Fruit fly (Drosophila melanogaster) whole organism, wandering third instar larva: Measurements from ENCODE around the gene JMJD4.

Source experiments
- CrebA ChIP-seq: fragments of 200-800 bp; sonication (Bioruptor generic); optimal IDR thresholded peaks from 2 replicates; lab custom pipeline; 2016; ENCODE audit warnings: missing biosample characterization, mild to moderate bottlenecking, missing genetic modification characterization, borderline replicate concordance
- HLH106 ChIP-seq: fragments of 200-800 bp; optimal IDR thresholded peaks from 3 replicates; lab custom pipeline; 2019; ENCODE audit warnings: missing biosample characterization, mild to moderate bottlenecking, missing genetic modification characterization, moderate library complexity
- Hr83 ChIP-seq: fragments of 200-300 bp; sonication (Bioruptor generic); optimal IDR thresholded peaks from 2 replicates; lab custom pipeline; 2016; ENCODE audit warnings: missing biosample characterization, mild to moderate bottlenecking, missing genetic modification characterization, moderate library complexity; ENCODE audit not compliant: poor library complexity, severe bottlenecking
- Mio ChIP-seq: sonication (Bioruptor generic); optimal IDR thresholded peaks from 2 replicates; lab custom pipeline; 2016; ENCODE audit warnings: missing biosample characterization, missing genetic modification characterization
- Myc ChIP-seq: fragments of >200 bp; optimal IDR thresholded peaks from 2 replicates; lab custom pipeline; 2017
- OdsH ChIP-seq: fragments of 200-800 bp; sonication (Bioruptor generic); optimal IDR thresholded peaks from 2 replicates; lab custom pipeline; 2016; ENCODE audit warnings: missing biosample characterization, mild to moderate bottlenecking, missing genetic modification characterization
- Vsx2 ChIP-seq: fragments of 200-300, 225-300 bp; sonication (Bioruptor generic); optimal IDR thresholded peaks from 2 replicates; lab custom pipeline; 2018; ENCODE audit warnings: missing biosample characterization, missing genetic modification characterization; ENCODE audit not compliant: partially characterized antibody
- dl ChIP-seq, 2 experiments: fragments of 175-275, 200-275 bp in 1 of 2; fragments of 200-275 bp in 1 of 2; sonication (Bioruptor generic); optimal IDR thresholded peaks; lab custom pipeline; 2018; ENCODE audit warnings: mild to moderate bottlenecking in 2 of 2, missing biosample characterization in 2 of 2, missing genetic modification characterization in 2 of 2, moderate library complexity in 2 of 2; ENCODE audit not compliant: partially characterized antibody in 2 of 2, insufficient read depth in 1 of 2
- dsf ChIP-seq: sonication (Bioruptor generic); optimal IDR thresholded peaks from 2 replicates; lab custom pipeline; 2016; ENCODE audit warnings: missing biosample characterization, missing genetic modification characterization, borderline replicate concordance
- jim ChIP-seq: fragments of 175-275, 200-325 bp; sonication (Bioruptor generic); optimal IDR thresholded peaks from 2 replicates; lab custom pipeline; 2016; ENCODE audit warnings: missing biosample characterization, mild to moderate bottlenecking, missing genetic modification characterization
- lola ChIP-seq: fragments of >200 bp; optimal IDR thresholded peaks from 2 replicates; lab custom pipeline; 2017; ENCODE audit warnings: missing biosample characterization, missing genetic modification characterization
- pan ChIP-seq: fragments of >200 bp; optimal IDR thresholded peaks from 2 replicates; lab custom pipeline; 2017
- usp ChIP-seq: fragments of >200 bp; optimal IDR thresholded peaks from 2 replicates; lab custom pipeline; 2017; ENCODE audit warnings: missing biosample characterization, missing genetic modification characterization

DNA sequence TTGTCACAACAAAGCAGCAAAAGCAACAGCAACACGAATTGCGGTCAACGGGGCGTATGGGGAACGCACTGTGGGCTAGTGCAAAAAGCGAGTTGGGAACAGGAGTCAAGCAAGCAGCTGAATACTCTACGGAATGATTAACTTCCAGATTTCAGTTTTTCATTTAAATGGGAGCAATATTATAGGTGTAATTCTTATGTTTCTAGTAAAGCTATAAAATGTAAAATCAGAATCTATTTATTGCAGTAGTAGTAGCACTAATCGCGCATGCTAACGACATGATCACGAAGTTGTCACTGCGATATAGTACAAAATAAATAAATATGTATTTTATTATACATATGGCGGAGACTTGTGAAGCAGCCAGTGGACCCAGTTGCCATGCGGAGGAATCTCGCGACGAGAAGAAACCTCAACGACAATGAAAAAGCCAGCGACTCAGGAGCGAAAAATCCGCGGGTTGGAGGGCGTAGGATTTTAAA, 12.4 kb downstream of the JMJD4 start:
- TF ChIP-seq Myc (lab: Kevin White, UChicago) (no peak), OdsH (GFP tag; lab: Kevin White, UChicago) (no peak), dsf (GFP tag; lab: Kevin White, UChicago) (no peak), pan (lab: Kevin White, UChicago) (no peak), HLH106 (tag; lab: Kevin White, UChicago) (peak; percentile 46), Hr83 (no peak), CrebA (GFP tag; lab: Kevin White, UChicago) (no peak), usp (GFP tag; lab: Kevin White, UChicago) (no peak), Mio (GFP tag; lab: Kevin White, UChicago) (no peak), Vsx2 (GFP tag; lab: Kevin White, UChicago) (no peak), jim (no peak), dl (GFP tag; optimal IDR thresholded peaks at IDR 0.05; lab: Kevin White, UChicago; ENCODE audit: insufficient read depth in 1 of 2, partially characterized antibody in 2 of 2) (no peak), lola (GFP tag; lab: Kevin White, UChicago) (no peak)
